Worm (Caenorhabditis elegans): ENCODE results near the gene znf-782.

znf-782 gene

ce11 chrIV:1038516-1038915 is 28.8 kb downstream of the znf-782 start:
- TF ChIP-seq pqm-1 (tag; optimal IDR thresholded peaks at IDR 0.05) (no peak), eyg-1 (tag; optimal IDR thresholded peaks at IDR 0.05) (no peak), nhr-11 (tag; optimal IDR thresholded peaks at IDR 0.05) (no peak), ets-4 (tag; optimal IDR thresholded peaks at IDR 0.05) (no peak), unc-55 (GFP tag; optimal IDR thresholded peaks at IDR 0.05) (no peak), ceh-24 (tag; optimal IDR thresholded peaks at IDR 0.05) (no peak), nfya-1 (tag; optimal IDR thresholded peaks at IDR 0.05) (no peak), ahr-1 (tag; optimal IDR thresholded peaks at IDR 0.05) (no peak), ceh-18 (tag; optimal IDR thresholded peaks at IDR 0.05) (no peak), fax-1 (tag; optimal IDR thresholded peaks at IDR 0.05) (no peak), K02D7.2 (tag; optimal IDR thresholded peaks at IDR 0.05) (no peak)

- no peak for TF ChIP-seq pqm-1 (tag; optimal IDR thresholded peaks at IDR 0.05)
- TF ChIP-seq elt-2 (tag; optimal IDR thresholded peaks at IDR 0.05) = peak; percentile 45
Measured at ce11 chrIV:1035108-1035507, 32.2 kb downstream of the znf-782 start.

- TF ChIP-seq zip-5 (tag; optimal IDR thresholded peaks at IDR 0.05) = no peak
- TF ChIP-seq hlh-30 (tag; optimal IDR thresholded peaks at IDR 0.05; ENCODE audit: insufficient read depth) = no peak
- no peak for TF ChIP-seq pax-1 (tag; optimal IDR thresholded peaks at IDR 0.05)
- TF ChIP-seq nhr-232 (tag; optimal IDR thresholded peaks at IDR 0.05) = no peak
- no peak for TF ChIP-seq ceh-18 (tag; optimal IDR thresholded peaks at IDR 0.05)
- TF ChIP-seq ztf-16 (tag; optimal IDR thresholded peaks at IDR 0.05) = no peak
- TF ChIP-seq tbx-2 (tag; optimal IDR thresholded peaks at IDR 0.05) = no peak
- no peak for TF ChIP-seq lim-6 (tag; optimal IDR thresholded peaks at IDR 0.05)
- no peak for TF ChIP-seq elt-2 (tag; optimal IDR thresholded peaks at IDR 0.05)
- no peak for TF ChIP-seq K02D7.2 (tag; optimal IDR thresholded peaks at IDR 0.05)
- TF ChIP-seq ets-4 (tag; optimal IDR thresholded peaks at IDR 0.05) = no peak
- TF ChIP-seq C38D4.7 (GFP tag; optimal IDR thresholded peaks at IDR 0.05) = no peak
Measured at ce11 chrIV:1029939-1030338, 37.4 kb downstream of the znf-782 start, which contains the start of gene abhd-14. TSS of gene abhd-14 (minus strand) at chrIV:1030039.

DNA sequence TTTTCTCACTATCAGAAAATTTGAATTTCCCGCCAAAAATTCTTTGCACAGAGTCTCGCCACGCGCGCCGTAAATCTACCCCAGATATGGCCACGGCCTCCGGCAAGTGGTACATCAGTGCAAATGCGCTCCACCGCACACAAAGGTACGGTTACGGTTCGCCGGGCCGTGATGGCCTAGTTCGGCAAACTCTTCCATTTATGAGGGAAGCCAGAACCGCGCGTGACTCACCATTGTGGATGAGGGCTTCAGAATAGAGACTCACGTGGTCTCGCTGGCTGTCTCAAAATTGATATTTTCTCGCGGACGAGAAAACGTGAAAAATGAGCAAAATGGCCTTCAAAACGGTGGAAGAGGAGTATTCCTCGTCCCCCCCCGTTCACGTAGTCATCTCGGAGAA is 47.5 kb downstream of the znf-782 start:
- TF ChIP-seq dmd-4 (tag; optimal IDR thresholded peaks at IDR 0.05; ENCODE audit: borderline replicate concordance) = no peak
- TF ChIP-seq ets-4 (tag; optimal IDR thresholded peaks at IDR 0.05) = no peak
- TF ChIP-seq ceh-24 (tag; optimal IDR thresholded peaks at IDR 0.05) = no peak
- no peak for TF ChIP-seq unc-42 (tag; optimal IDR thresholded peaks at IDR 0.05)
- TF ChIP-seq K02D7.2 (tag; optimal IDR thresholded peaks at IDR 0.05) = no peak
- no peak for TF ChIP-seq ceh-14 (tag; optimal IDR thresholded peaks at IDR 0.05)
- no peak for TF ChIP-seq pag-3 (tag; optimal IDR thresholded peaks at IDR 0.05; ENCODE audit: borderline replicate concordance)
- no peak for TF ChIP-seq tbx-7 (tag; optimal IDR thresholded peaks at IDR 0.05)
- TF ChIP-seq hlh-15 (tag; optimal IDR thresholded peaks at IDR 0.05) = no peak
- TF ChIP-seq ztf-16 (tag; optimal IDR thresholded peaks at IDR 0.05) = no peak
- no peak for TF ChIP-seq hlh-8 (tag; optimal IDR thresholded peaks at IDR 0.05)
- peak; percentile 9 for TF ChIP-seq ceh-31 (tag; optimal IDR thresholded peaks at IDR 0.05)
- peak; percentile 23 for TF ChIP-seq ref-2 (tag; optimal IDR thresholded peaks at IDR 0.05)
- TF ChIP-seq ttx-3 (tag; optimal IDR thresholded peaks at IDR 0.05) = no peak
- no peak for TF ChIP-seq odd-2 (tag; optimal IDR thresholded peaks at IDR 0.05)

ce11 chrIV:1015430-1015829 is 51.9 kb downstream of the znf-782 start:
- TF ChIP-seq sox-4 (tag; optimal IDR thresholded peaks at IDR 0.05) (no peak), npax-4 (tag; optimal IDR thresholded peaks at IDR 0.05) (no peak), che-1 (tag; optimal IDR thresholded peaks at IDR 0.05) (no peak), F13H6.1 (tag; optimal IDR thresholded peaks at IDR 0.05) (no peak), rnt-1 (tag; optimal IDR thresholded peaks at IDR 0.05) (no peak), ets-4 (tag; optimal IDR thresholded peaks at IDR 0.05) (no peak), sdc-2 (tag; optimal IDR thresholded peaks at IDR 0.05) (no peak), pag-3 (tag; optimal IDR thresholded peaks at IDR 0.05; ENCODE audit: borderline replicate concordance) (no peak), nhr-232 (tag; optimal IDR thresholded peaks at IDR 0.05) (no peak), ahr-1 (tag; optimal IDR thresholded peaks at IDR 0.05) (no peak)
